Worm (Caenorhabditis elegans) whole organism, L1 larva: ENCODE results near the gene serp-1.2.

Source experiments
- aly-2 ChIP-seq: fragments of 150-350 bp; optimal IDR thresholded peaks from 2 replicates; lab custom pipeline; 2014; ENCODE audit warnings: missing biosample characterization, missing genetic modification characterization
- lin-13 ChIP-seq: fragments of 150-350 bp; optimal IDR thresholded peaks from 2 replicates; lab custom pipeline; 2014; ENCODE audit warnings: missing biosample characterization, missing genetic modification reagents, missing genetic modification characterization
- lir-3 ChIP-seq: sonication (generic microtip); optimal IDR thresholded peaks from 2 replicates; lab custom pipeline; 2016; ENCODE audit warnings: mild to moderate bottlenecking, missing genetic modification characterization, moderate library complexity, missing compliant biosample characterization; ENCODE audit not compliant: poor library complexity
- nhr-11 ChIP-seq: fragments of 150-350 bp; optimal IDR thresholded peaks from 2 replicates; lab custom pipeline; 2014; ENCODE audit warnings: missing biosample characterization, missing genetic modification characterization
- snpc-4 ChIP-seq: fragments of 150-350 bp; optimal IDR thresholded peaks from 2 replicates; lab custom pipeline; 2014; ENCODE audit warnings: missing biosample characterization, missing genetic modification characterization
- unc-62 ChIP-seq: fragments of 150-350 bp; optimal IDR thresholded peaks from 2 replicates; lab custom pipeline; 2014; ENCODE audit warnings: missing biosample characterization, missing genetic modification reagents, missing genetic modification characterization
- unc-98 ChIP-seq: fragments of 200-800 bp; sonication (Bioruptor generic); IDR thresholded peaks from 2 replicates; pipeline ENCODE4 v1.3.6; 2022; ENCODE audit warnings: missing genetic modification characterization, missing compliant biosample characterization

ce11 chrIV:8266024-8266949 is 40.8 kb downstream of the serp-1.2 start:
- TF ChIP-seq aly-2 (no peak), unc-98 (GFP tag; lab: Robert Waterston, UW) (no peak), unc-62 (GFP tag; lab: Kevin White, UChicago) (no peak), lin-13 (GFP tag; lab: Kevin White, UChicago) (no peak), snpc-4 (tag; lab: Kevin White, UChicago) (no peak), lir-3 (tag; lab: Kevin White, UChicago) (no peak), nhr-11 (tag; lab: Kevin White, UChicago) (no peak)
